Fruit fly (Drosophila melanogaster): Measurements from ENCODE around the gene Hipk.

Gene Hipk

DNA sequence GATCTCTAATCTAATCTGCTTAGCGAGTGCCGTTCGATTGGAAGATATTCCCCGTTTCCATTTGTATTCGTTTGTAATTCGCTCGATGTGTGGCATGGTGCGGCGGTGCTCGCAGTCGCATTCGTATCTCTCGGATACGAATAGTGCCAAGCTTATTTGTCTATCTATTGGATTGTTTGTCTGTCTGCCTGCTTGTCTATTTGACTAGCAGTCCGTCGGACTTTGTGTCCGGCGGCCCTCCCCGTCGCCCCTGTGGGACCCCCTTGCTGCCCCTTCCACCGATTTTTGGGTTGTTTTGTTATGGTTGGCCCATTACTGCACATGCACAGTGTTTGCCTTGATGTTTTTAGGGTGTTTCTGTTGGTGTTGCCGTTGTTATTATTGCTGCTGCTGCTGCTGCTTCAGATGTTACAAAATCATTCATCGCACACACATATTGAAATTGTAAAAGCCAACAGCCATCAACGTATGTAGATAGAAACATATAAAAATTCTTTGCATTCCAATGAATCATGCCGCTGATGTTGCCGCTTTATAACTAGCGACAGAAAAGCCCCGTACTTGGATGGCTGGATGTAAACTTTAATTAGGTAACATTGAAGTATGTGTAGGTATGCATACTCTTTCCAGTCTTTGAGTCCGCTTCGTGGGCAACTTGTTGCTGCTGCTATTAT, 72.0 kb downstream of the Hipk start (continued):
- no peak for TF ChIP-seq CG11504 (tag; optimal IDR thresholded peaks at IDR 0.05)
- TF ChIP-seq al (GFP tag; IDR thresholded peaks at IDR 0.05), result no peak
- TF ChIP-seq ATbp (GFP tag; optimal IDR thresholded peaks at IDR 0.05), result peak; percentile 77
- TF ChIP-seq dmrt99B (tag; optimal IDR thresholded peaks at IDR 0.05), result peak; percentile 50
- no peak for TF ChIP-seq az2 (GFP tag; optimal IDR thresholded peaks at IDR 0.05)
- no peak for TF ChIP-seq CG16779 (GFP tag; IDR thresholded peaks at IDR 0.05)
- TF ChIP-seq CG13287 (GFP tag; IDR thresholded peaks at IDR 0.05; ENCODE audit: partially characterized antibody), result no peak
- TF ChIP-seq Oli (tag; optimal IDR thresholded peaks at IDR 0.05), result no peak
- TF ChIP-seq Hr78 (GFP tag; optimal IDR thresholded peaks at IDR 0.05), result no peak
- no peak for TF ChIP-seq eve (GFP tag; optimal IDR thresholded peaks at IDR 0.05)
- TF ChIP-seq tup (GFP tag; optimal IDR thresholded peaks at IDR 0.05), result no peak
- TF ChIP-seq CG7928 (GFP tag; optimal IDR thresholded peaks at IDR 0.05), result no peak
- TF ChIP-seq maf-S (GFP tag; optimal IDR thresholded peaks at IDR 0.05), result no peak
- peak; percentile 47 for TF ChIP-seq MTF-1 (GFP tag; optimal IDR thresholded peaks at IDR 0.05; ENCODE audit: borderline replicate concordance)
- TF ChIP-seq h (optimal IDR thresholded peaks at IDR 0.05), result no peak
- peak; percentile 53; the same call in 1 of the 2 replicates for TF ChIP-seq CG32767 (GFP tag; IDR thresholded peaks at IDR 0.05)
- no peak for TF ChIP-seq insv (GFP tag; optimal IDR thresholded peaks at IDR 0.05)
- peak; percentile 21 for TF ChIP-seq sug (tag; optimal IDR thresholded peaks at IDR 0.05)
- TF ChIP-seq sna (GFP tag; IDR thresholded peaks at IDR 0.05; ENCODE audit: partially characterized antibody), result 0 out of 2 replicates have a peak, but pooled peaks have one; percentile 13
- TF ChIP-seq CG15601 (tag; optimal IDR thresholded peaks at IDR 0.05), result no peak
- TF ChIP-seq CG15269 (tag; optimal IDR thresholded peaks at IDR 0.05), result peak; percentile 46
- TF ChIP-seq CG3847 (GFP tag; IDR thresholded peaks at IDR 0.05), result no peak
- TF ChIP-seq CG6689 (GFP tag; IDR thresholded peaks at IDR 0.05), result no peak
- TF ChIP-seq CG11398 (GFP tag; optimal IDR thresholded peaks at IDR 0.05), result no peak
- no peak for TF ChIP-seq her (GFP tag; optimal IDR thresholded peaks at IDR 0.05)
- TF ChIP-seq Ravus (GFP tag; IDR thresholded peaks at IDR 0.05), result no peak
- no peak for TF ChIP-seq CG9437 (GFP tag; optimal IDR thresholded peaks at IDR 0.05)
- TF ChIP-seq Rfx (GFP tag; IDR thresholded peaks at IDR 0.05), result no peak
- no peak for TF ChIP-seq luna (GFP tag; optimal IDR thresholded peaks at IDR 0.05)
- peak; percentile 39; the same call in 1 of the 3 replicates for TF ChIP-seq Optix (GFP tag; IDR thresholded peaks at IDR 0.05)
- TF ChIP-seq CG17912 (GFP tag; optimal IDR thresholded peaks at IDR 0.05), result peak; percentile 64
- TF ChIP-seq kah (GFP tag; optimal IDR thresholded peaks at IDR 0.05), result no peak
- TF ChIP-seq CG2875 (GFP tag; optimal IDR thresholded peaks at IDR 0.05), result peak; percentile 74
- no peak for TF ChIP-seq unc-4 (GFP tag; IDR thresholded peaks at IDR 0.05; ENCODE audit: partially characterized antibody)
- no peak for TF ChIP-seq CG2116 (GFP tag; optimal IDR thresholded peaks at IDR 0.05)
- no peak for TF ChIP-seq E2f1 (GFP tag; IDR thresholded peaks at IDR 0.05)
- TF ChIP-seq Side (GFP tag; optimal IDR thresholded peaks at IDR 0.05), result no peak
- TF ChIP-seq scrt (GFP tag; optimal IDR thresholded peaks at IDR 0.05), result no peak
- TF ChIP-seq CG31365 (tag; optimal IDR thresholded peaks at IDR 0.05), result no peak
- no peak for TF ChIP-seq eyg (GFP tag; optimal IDR thresholded peaks at IDR 0.05)
- no peak for TF ChIP-seq CG2120 (GFP tag; optimal IDR thresholded peaks at IDR 0.05)
- TF ChIP-seq CG2712 (tag; optimal IDR thresholded peaks at IDR 0.05), result peak; percentile 13
- TF ChIP-seq cas (GFP tag; IDR thresholded peaks at IDR 0.05), result no peak
- TF ChIP-seq Mrtf (GFP tag; IDR thresholded peaks at IDR 0.05), result no peak
- no peak for TF ChIP-seq CG10147 (GFP tag; optimal IDR thresholded peaks at IDR 0.05)
- 0 out of 2 replicates have a peak, but pooled peaks have one; percentile 24 for TF ChIP-seq CG4730 (GFP tag; IDR thresholded peaks at IDR 0.05)
- no peak for TF ChIP-seq CG9797 (GFP tag; optimal IDR thresholded peaks at IDR 0.05)
- no peak for TF ChIP-seq CG31441 (GFP tag; IDR thresholded peaks at IDR 0.05)
- TF ChIP-seq sisA (GFP tag; IDR thresholded peaks at IDR 0.05), result no peak
- TF ChIP-seq Sry-δ (GFP tag; optimal IDR thresholded peaks at IDR 0.05), result no peak

Measured in whole organism, embryonic.